Worm (Caenorhabditis elegans) whole organism, L4 larva: ENCODE data around the gene T28A11.20.

Experiments used
- F10B5.3 ChIP-seq: sonication (generic microtip); optimal IDR thresholded peaks from 2 replicates; lab custom pipeline; 2016; ENCODE audit warnings: mild to moderate bottlenecking, missing genetic modification characterization, missing compliant biosample characterization
- ZK546.5 ChIP-seq, 2 experiments: sonication (generic microtip); optimal IDR thresholded peaks; 2 replicates each; lab custom pipeline; 2017; ENCODE audit warnings: missing biosample characterization in 2 of 2, missing genetic modification characterization in 2 of 2
- ctbp-1 ChIP-seq: fragments of 200-800 bp; sonication (Bioruptor generic); IDR thresholded peaks from 2 replicates; pipeline ENCODE4 v1.3.6; 2022; ENCODE audit warnings: missing genetic modification reagents, missing genetic modification characterization, missing compliant biosample characterization
- dmd-8 ChIP-seq: fragments of 200-800 bp; sonication (Bioruptor generic); IDR thresholded peaks from 2 replicates; pipeline ENCODE4 v1.3.6; 2022; ENCODE audit warnings: missing genetic modification characterization, missing compliant biosample characterization
- lsy-2 ChIP-seq, 2 experiments: fragments of 150-350 bp in 1 of 2; sonication (generic microtip) in 1 of 2; optimal IDR thresholded peaks; 2 replicates each; lab custom pipeline; 2014 to 2017; ENCODE audit warnings: missing biosample characterization in 2 of 2, missing genetic modification characterization in 2 of 2
- mep-1 ChIP-seq: fragments of 150-350 bp; sonication (generic microtip); optimal IDR thresholded peaks from 3 replicates; lab custom pipeline; 2014; ENCODE audit warnings: missing biosample characterization, missing genetic modification characterization
- nhr-77 ChIP-seq: fragments of 150-350 bp; optimal IDR thresholded peaks from 2 replicates; lab custom pipeline; 2014; ENCODE audit warnings: missing biosample characterization, missing genetic modification characterization
- zag-1 ChIP-seq: fragments of 150-350 bp; optimal IDR thresholded peaks from 2 replicates; lab custom pipeline; 2014; ENCODE audit warnings: missing biosample characterization, missing genetic modification characterization
- zip-2 ChIP-seq: fragments of 150-350 bp; optimal IDR thresholded peaks from 2 replicates; lab custom pipeline; 2014; ENCODE audit warnings: missing biosample characterization, missing genetic modification characterization
- ztf-11 ChIP-seq: fragments of 150-350 bp; optimal IDR thresholded peaks from 2 replicates; lab custom pipeline; 2014; ENCODE audit warnings: missing biosample characterization, missing genetic modification characterization
- ztf-7 ChIP-seq: fragments of 150-350 bp; optimal IDR thresholded peaks from 2 replicates; lab custom pipeline; 2014; ENCODE audit warnings: missing biosample characterization, missing genetic modification characterization

- no peak for TF ChIP-seq ztf-7
- TF ChIP-seq lsy-2 (tag; optimal IDR thresholded peaks at IDR 0.05; lab: Kevin White, UChicago): no peak
- TF ChIP-seq mep-1 (tag; lab: Kevin White, UChicago): no peak
- TF ChIP-seq zip-2 (tag; lab: Kevin White, UChicago): no peak
- no peak for TF ChIP-seq ctbp-1 (GFP tag; lab: Robert Waterston, UW)
- TF ChIP-seq dmd-8 (GFP tag; lab: Robert Waterston, UW): no peak
- no peak for TF ChIP-seq F10B5.3 (tag; lab: Kevin White, UChicago)
- no peak for TF ChIP-seq zag-1 (tag; lab: Kevin White, UChicago)
- no peak for TF ChIP-seq ZK546.5 (tag; optimal IDR thresholded peaks at IDR 0.05; lab: Kevin White, UChicago)
- no peak for TF ChIP-seq ztf-11
- TF ChIP-seq nhr-77 (tag; lab: Kevin White, UChicago): no peak
Observed at ce11 chrV:3282957-3283356, 9.9 kb upstream of the T28A11.20 start, which contains the start of gene str-64.
